Worm (Caenorhabditis elegans): ENCODE measurements around the gene hel-1.

hel-1 gene

ce11 chrII:8370194-8370593 is 41.5 kb upstream of the hel-1 start:
- no peak for TF ChIP-seq mdl-1 (tag; optimal IDR thresholded peaks at IDR 0.05)
- no peak for TF ChIP-seq gmeb-1 (tag; optimal IDR thresholded peaks at IDR 0.05)
- TF ChIP-seq nhr-10 (tag; optimal IDR thresholded peaks at IDR 0.05), result no peak
- TF ChIP-seq nhr-12 (tag; optimal IDR thresholded peaks at IDR 0.05), result no peak
- TF ChIP-seq egl-27 (tag; optimal IDR thresholded peaks at IDR 0.05), result no peak
- TF ChIP-seq dmd-4 (tag; optimal IDR thresholded peaks at IDR 0.05), result no peak
- no peak for TF ChIP-seq C34F6.9 (tag; optimal IDR thresholded peaks at IDR 0.05)
- no peak for TF ChIP-seq nhr-25 (tag; optimal IDR thresholded peaks at IDR 0.05)
- TF ChIP-seq ztf-4 (tag; optimal IDR thresholded peaks at IDR 0.05), result no peak
- no peak for TF ChIP-seq ZK546.5 (tag; optimal IDR thresholded peaks at IDR 0.05)
- TF ChIP-seq R02D3.7 (tag; optimal IDR thresholded peaks at IDR 0.05), result no peak
- no peak for TF ChIP-seq ztf-1 (GFP tag; conservative IDR thresholded peaks at IDR 0.05)
- TF ChIP-seq elt-1 (tag; optimal IDR thresholded peaks at IDR 0.05), result no peak
- TF ChIP-seq unc-39 (tag; optimal IDR thresholded peaks at IDR 0.05), result no peak

- no peak for TF ChIP-seq sem-4 (tag; optimal IDR thresholded peaks at IDR 0.05)
- TF ChIP-seq zag-1 (tag; optimal IDR thresholded peaks at IDR 0.05), result no peak
- no peak for TF ChIP-seq nhr-129 (tag; optimal IDR thresholded peaks at IDR 0.05)
Measured at ce11 chrII:8369059-8369458, 40.4 kb upstream of the hel-1 start, which contains the start of gene amt-3. Gene amt-3 (minus strand): TSS chrII:8369159.

- no peak for TF ChIP-seq sem-4 (tag; optimal IDR thresholded peaks at IDR 0.05)
- TF ChIP-seq unc-39 (tag; optimal IDR thresholded peaks at IDR 0.05), result no peak
- TF ChIP-seq lin-11 (tag; optimal IDR thresholded peaks at IDR 0.05), result no peak
- no peak for TF ChIP-seq elt-1 (tag; optimal IDR thresholded peaks at IDR 0.05)
- no peak for TF ChIP-seq aly-2 (tag; optimal IDR thresholded peaks at IDR 0.05)
- TF ChIP-seq dmd-4 (tag; optimal IDR thresholded peaks at IDR 0.05), result no peak
- TF ChIP-seq unc-55 (GFP tag; optimal IDR thresholded peaks at IDR 0.05), result no peak
- TF ChIP-seq sma-9 (GFP tag; optimal IDR thresholded peaks at IDR 0.05), result no peak
- no peak for TF ChIP-seq sma-9 (tag; optimal IDR thresholded peaks at IDR 0.05)
- no peak for TF ChIP-seq peb-1 (tag; optimal IDR thresholded peaks at IDR 0.05)
- no peak for TF ChIP-seq F13H6.1 (tag; optimal IDR thresholded peaks at IDR 0.05)
Measured at ce11 chrII:8360453-8360852, 31.8 kb upstream of the hel-1 start, which contains the start of gene M195.2. Gene M195.2 (plus strand): TSS chrII:8360753.

- no peak for TF ChIP-seq crh-2 (tag; optimal IDR thresholded peaks at IDR 0.05)
- TF ChIP-seq mdl-1 (tag; optimal IDR thresholded peaks at IDR 0.05), result no peak
- TF ChIP-seq lin-13 (GFP tag; optimal IDR thresholded peaks at IDR 0.05), result no peak
- TF ChIP-seq nhr-237 (tag; optimal IDR thresholded peaks at IDR 0.05), result no peak
- no peak for TF ChIP-seq nhr-21 (tag; optimal IDR thresholded peaks at IDR 0.05)
- no peak for TF ChIP-seq ztf-4 (tag; optimal IDR thresholded peaks at IDR 0.05)
- no peak for TF ChIP-seq unc-62 (GFP tag; optimal IDR thresholded peaks at IDR 0.05)
- TF ChIP-seq zag-1 (tag; optimal IDR thresholded peaks at IDR 0.05), result no peak
- TF ChIP-seq ztf-11 (tag; optimal IDR thresholded peaks at IDR 0.05), result no peak
- no peak for TF ChIP-seq fos-1 (tag; optimal IDR thresholded peaks at IDR 0.05)
- TF ChIP-seq nhr-129 (tag; optimal IDR thresholded peaks at IDR 0.05), result no peak
Measured at ce11 chrII:8359350-8359749, 30.7 kb upstream of the hel-1 start, which contains the start of gene col-77. Gene col-77 (minus strand): TSS chrII:8359381.

DNA sequence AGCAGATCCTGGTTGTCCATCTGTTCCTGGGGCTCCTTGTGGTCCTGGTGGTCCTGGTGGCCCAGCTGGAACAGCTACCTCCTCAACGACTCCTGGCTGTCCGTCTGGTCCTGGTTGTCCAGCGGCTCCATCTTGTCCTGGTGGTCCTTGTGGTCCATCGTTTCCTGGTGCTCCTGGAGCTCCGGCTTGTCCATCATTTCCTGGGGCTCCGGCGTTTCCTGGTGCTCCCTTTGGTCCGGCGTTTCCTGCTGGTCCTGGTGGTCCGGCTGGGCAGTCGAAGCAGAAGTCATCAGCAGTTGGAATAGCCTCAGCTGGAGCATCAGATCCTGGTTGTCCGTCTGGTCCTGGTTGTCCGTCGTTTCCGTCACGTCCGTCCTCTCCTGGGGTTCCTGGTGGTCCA is 29.8 kb upstream of the hel-1 start:
- no peak for TF ChIP-seq gmeb-1 (tag; optimal IDR thresholded peaks at IDR 0.05)
- no peak for TF ChIP-seq elt-1 (tag; optimal IDR thresholded peaks at IDR 0.05)
- no peak for TF ChIP-seq nhr-10 (tag; optimal IDR thresholded peaks at IDR 0.05)

DNA sequence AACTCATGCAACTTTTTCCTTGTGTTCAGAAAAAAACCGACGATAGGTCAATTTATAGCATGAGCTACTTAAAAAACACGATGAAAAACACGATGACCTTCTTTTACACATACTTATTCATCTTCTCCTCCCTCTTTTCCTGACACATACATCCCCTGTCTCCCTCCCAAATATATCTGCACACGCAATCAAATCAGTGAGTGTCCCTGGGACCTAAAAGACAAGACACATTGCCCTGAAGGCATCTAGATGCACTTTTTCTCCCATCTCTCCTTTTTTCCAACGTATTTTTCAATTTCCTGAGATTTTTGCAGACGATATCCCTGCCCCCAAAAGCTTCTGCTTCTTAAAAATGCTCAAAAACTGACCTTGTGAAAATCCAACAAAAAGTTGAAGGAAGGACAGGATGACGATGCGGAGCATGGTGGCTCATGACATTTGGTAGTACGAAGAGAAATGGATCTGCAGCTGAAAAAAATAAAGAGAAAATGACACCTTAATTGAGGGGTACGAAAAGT is 25.6 kb upstream of the hel-1 start, which contains the start of gene C26D10.6:
Gene C26D10.6 (minus strand): TSS at position 468 of the 518 bp plus-strand sequence.
- TF ChIP-seq Y55F3AM.14 (GFP tag; optimal IDR thresholded peaks at IDR 0.05) (no peak), egl-27 (tag; optimal IDR thresholded peaks at IDR 0.05) (no peak), ceh-16 (tag; optimal IDR thresholded peaks at IDR 0.05) (no peak), mbf-1 (tag; optimal IDR thresholded peaks at IDR 0.05) (no peak), mdl-1 (tag; optimal IDR thresholded peaks at IDR 0.05) (no peak), snpc-4 (tag; optimal IDR thresholded peaks at IDR 0.05) (no peak), mab-5 (tag; optimal IDR thresholded peaks at IDR 0.05) (no peak), sma-9 (GFP tag; optimal IDR thresholded peaks at IDR 0.05) (no peak), sma-9 (tag; optimal IDR thresholded peaks at IDR 0.05) (no peak), nhr-6 (tag; optimal IDR thresholded peaks at IDR 0.05) (no peak), nhr-23 (tag; optimal IDR thresholded peaks at IDR 0.05) (no peak), unc-62 (GFP tag; optimal IDR thresholded peaks at IDR 0.05) (no peak), elt-3 (tag; optimal IDR thresholded peaks at IDR 0.05) (no peak), lin-13 (GFP tag; optimal IDR thresholded peaks at IDR 0.05) (no peak), gmeb-1 (tag; optimal IDR thresholded peaks at IDR 0.05) (no peak), nhr-21 (tag; optimal IDR thresholded peaks at IDR 0.05) (no peak), nhr-129 (tag; optimal IDR thresholded peaks at IDR 0.05) (no peak), peb-1 (tag; optimal IDR thresholded peaks at IDR 0.05) (no peak), unc-39 (tag; optimal IDR thresholded peaks at IDR 0.05) (no peak), skn-1 (tag; optimal IDR thresholded peaks at IDR 0.05) (no peak), lin-11 (tag; optimal IDR thresholded peaks at IDR 0.05) (no peak)
